Worm (Caenorhabditis elegans): Measurements from ENCODE around the gene srw-122.

srw-122 gene

DNA sequence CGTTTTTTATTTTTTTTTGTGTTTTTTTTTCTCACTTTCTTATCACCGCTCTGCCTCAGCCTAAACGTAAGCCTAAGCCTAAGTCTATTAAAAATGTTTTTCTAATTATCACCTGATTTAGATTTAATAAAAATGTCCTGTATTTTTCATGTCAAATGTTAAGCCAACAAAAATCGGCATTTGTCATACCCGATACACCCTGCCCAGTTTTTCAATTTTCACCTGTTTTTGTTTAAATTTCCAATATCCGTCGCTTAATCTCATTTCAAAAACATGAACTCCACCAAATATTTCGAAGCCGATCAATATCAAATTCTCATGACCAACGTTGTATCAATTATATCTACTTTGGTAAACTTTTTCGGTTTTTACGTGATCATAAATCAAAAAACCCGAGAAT lies 20.8 kb downstream of the srw-122 start, which contains the start of gene C31B8.1:
Gene C31B8.1 (plus strand): TSS at position 301 of the 400 bp plus-strand sequence.
- no peak for TF ChIP-seq pax-1 (tag; optimal IDR thresholded peaks at IDR 0.05)
- no peak for TF ChIP-seq ceh-22 (tag; optimal IDR thresholded peaks at IDR 0.05)
- no peak for TF ChIP-seq K09A11.1 (tag; optimal IDR thresholded peaks at IDR 0.05; ENCODE audit: insufficient read depth)
- no peak for TF ChIP-seq zip-5 (tag; optimal IDR thresholded peaks at IDR 0.05)
- TF ChIP-seq unc-86 (tag; optimal IDR thresholded peaks at IDR 0.05): no peak
- TF ChIP-seq hlh-15 (tag; optimal IDR thresholded peaks at IDR 0.05): no peak

DNA sequence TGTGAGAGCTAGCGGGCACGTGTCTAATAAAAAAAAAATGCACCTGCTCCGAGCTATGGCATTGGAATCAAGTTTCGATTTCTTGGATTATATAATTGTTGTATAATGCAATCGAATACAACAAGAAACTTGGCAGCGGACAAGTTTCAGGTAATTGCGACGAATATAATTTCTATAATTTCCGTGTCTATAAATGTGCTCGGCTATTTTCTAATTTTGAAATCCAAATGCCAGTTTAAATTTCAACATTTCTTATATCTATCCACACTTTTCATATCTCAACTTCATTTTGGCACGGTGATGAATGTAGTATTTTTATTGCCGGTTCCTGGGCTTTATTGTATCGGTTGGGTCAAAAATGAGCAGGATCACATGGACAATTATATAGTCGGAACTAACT lies 22.2 kb downstream of the srw-122 start, which contains the start of gene C31B8.16:
Gene C31B8.16 (plus strand): TSS at position 301 of the 400 bp plus-strand sequence.
- no peak for TF ChIP-seq mec-3 (tag; optimal IDR thresholded peaks at IDR 0.05; ENCODE audit: borderline replicate concordance)
- no peak for TF ChIP-seq ceh-14 (tag; optimal IDR thresholded peaks at IDR 0.05)
- no peak for TF ChIP-seq K09A11.1 (tag; optimal IDR thresholded peaks at IDR 0.05; ENCODE audit: insufficient read depth)
- no peak for TF ChIP-seq sdc-2 (tag; optimal IDR thresholded peaks at IDR 0.05)
- no peak for TF ChIP-seq elt-2 (tag; optimal IDR thresholded peaks at IDR 0.05)
- no peak for TF ChIP-seq T23F11.4 (GFP tag; optimal IDR thresholded peaks at IDR 0.05)
- TF ChIP-seq sox-4 (tag; optimal IDR thresholded peaks at IDR 0.05): no peak
- no peak for TF ChIP-seq C38D4.7 (GFP tag; optimal IDR thresholded peaks at IDR 0.05)

DNA sequence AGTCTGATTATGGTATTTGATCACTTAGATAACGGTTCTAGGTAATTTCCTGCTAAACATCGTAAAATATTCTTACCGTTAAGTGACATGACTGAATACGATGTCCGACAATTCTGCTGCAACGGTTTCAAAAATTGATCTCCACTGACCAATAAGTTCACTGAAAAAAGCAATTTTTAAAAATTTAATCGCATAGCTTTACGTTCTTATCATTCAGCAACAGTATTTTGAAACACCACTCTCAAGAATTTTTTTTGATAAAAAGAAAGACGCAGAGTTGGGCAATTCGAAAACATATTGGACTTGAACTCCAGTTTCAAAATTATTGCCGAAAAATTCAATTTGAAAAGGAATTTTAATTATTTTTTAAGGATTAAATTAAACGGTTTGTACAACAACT lies 24.4 kb downstream of the srw-122 start, which contains the start of gene C31B8.12:
Gene C31B8.12 (minus strand): TSS at position 101 of the 400 bp plus-strand sequence.
- TF ChIP-seq unc-86 (tag; optimal IDR thresholded peaks at IDR 0.05) (no peak), dmd-4 (tag; optimal IDR thresholded peaks at IDR 0.05; ENCODE audit: borderline replicate concordance) (no peak), hlh-30 (tag; optimal IDR thresholded peaks at IDR 0.05; ENCODE audit: insufficient read depth) (no peak), ceh-31 (tag; optimal IDR thresholded peaks at IDR 0.05) (no peak), ceh-34 (tag; optimal IDR thresholded peaks at IDR 0.05) (no peak), pha-4 (tag; optimal IDR thresholded peaks at IDR 0.05) (no peak), ceh-24 (tag; optimal IDR thresholded peaks at IDR 0.05) (no peak), unc-55 (GFP tag; optimal IDR thresholded peaks at IDR 0.05) (no peak), unc-42 (tag; optimal IDR thresholded peaks at IDR 0.05) (no peak), ceh-2 (tag; optimal IDR thresholded peaks at IDR 0.05) (no peak), ttx-3 (tag; optimal IDR thresholded peaks at IDR 0.05) (no peak), fkh-6 (tag; optimal IDR thresholded peaks at IDR 0.05) (no peak)

DNA sequence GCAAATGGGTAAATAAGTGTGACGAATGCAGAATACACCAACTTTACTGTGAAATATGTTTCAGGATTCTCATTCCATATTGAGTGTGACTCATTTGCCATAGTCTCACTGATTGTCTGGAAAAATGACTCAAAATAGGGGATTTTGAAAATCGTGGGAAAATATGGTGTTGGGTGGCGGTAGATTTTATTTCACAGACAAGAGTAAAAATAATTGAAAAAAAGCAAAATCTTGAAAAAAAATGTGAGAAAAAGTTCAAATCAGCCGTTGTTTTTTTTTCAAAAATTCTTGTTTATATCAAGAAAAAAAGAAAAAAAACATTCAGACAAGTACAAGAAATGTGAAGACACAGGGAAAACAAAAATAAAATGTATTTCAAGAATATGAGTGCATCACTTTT lies 29.4 kb downstream of the srw-122 start, which contains the start of gene srh-38:
Gene srh-38 (minus strand): TSS at position 101 of the 400 bp plus-strand sequence.
- TF ChIP-seq rnt-1 (tag; optimal IDR thresholded peaks at IDR 0.05): no peak
- TF ChIP-seq gmeb-2 (tag; optimal IDR thresholded peaks at IDR 0.05): no peak
- TF ChIP-seq che-1 (tag; optimal IDR thresholded peaks at IDR 0.05): no peak
- no peak for TF ChIP-seq K09A11.1 (tag; optimal IDR thresholded peaks at IDR 0.05; ENCODE audit: insufficient read depth)
- no peak for TF ChIP-seq pha-2 (tag; optimal IDR thresholded peaks at IDR 0.05)
- no peak for TF ChIP-seq pag-3 (tag; optimal IDR thresholded peaks at IDR 0.05; ENCODE audit: borderline replicate concordance)
- no peak for TF ChIP-seq zip-5 (tag; optimal IDR thresholded peaks at IDR 0.05)
- no peak for TF ChIP-seq ama-1 (optimal IDR thresholded peaks at IDR 0.05)
- no peak for TF ChIP-seq hlh-8 (tag; optimal IDR thresholded peaks at IDR 0.05)

DNA sequence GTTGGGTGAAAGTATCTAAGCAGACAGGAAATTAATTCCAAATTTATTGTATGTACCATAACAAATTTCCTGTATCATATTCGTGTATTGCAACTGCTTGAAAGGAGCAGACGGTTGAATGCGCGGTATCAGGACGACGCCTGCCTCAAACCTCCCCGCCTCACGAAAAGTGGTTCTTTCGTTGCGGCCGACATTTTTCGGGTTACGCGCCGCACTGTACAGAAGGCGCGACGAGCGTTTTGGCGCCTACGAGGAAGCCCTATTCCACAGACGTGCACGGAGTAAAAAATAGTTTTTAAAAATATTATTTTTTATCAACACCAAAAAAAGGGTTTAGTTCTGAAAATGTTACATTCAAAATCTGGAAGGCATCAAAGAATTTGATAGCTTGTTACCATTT lies 31.9 kb downstream of the srw-122 start:
- no peak for TF ChIP-seq ceh-34 (tag; optimal IDR thresholded peaks at IDR 0.05)
- no peak for TF ChIP-seq ama-1 (optimal IDR thresholded peaks at IDR 0.05)
- no peak for TF ChIP-seq ceh-18 (tag; optimal IDR thresholded peaks at IDR 0.05)
- no peak for TF ChIP-seq che-1 (tag; optimal IDR thresholded peaks at IDR 0.05)
- no peak for TF ChIP-seq ceh-22 (tag; optimal IDR thresholded peaks at IDR 0.05)
- no peak for TF ChIP-seq Y22D7AL.16 (tag; optimal IDR thresholded peaks at IDR 0.05)
- TF ChIP-seq hlh-8 (tag; optimal IDR thresholded peaks at IDR 0.05): no peak
- no peak for TF ChIP-seq unc-42 (tag; optimal IDR thresholded peaks at IDR 0.05)
- no peak for TF ChIP-seq ahr-1 (tag; optimal IDR thresholded peaks at IDR 0.05)
- TF ChIP-seq ceh-14 (tag; optimal IDR thresholded peaks at IDR 0.05): no peak
- TF ChIP-seq zip-5 (tag; optimal IDR thresholded peaks at IDR 0.05): no peak
- no peak for TF ChIP-seq ceh-19 (GFP tag; optimal IDR thresholded peaks at IDR 0.05)
- TF ChIP-seq madf-2 (tag; optimal IDR thresholded peaks at IDR 0.05): no peak

Measured in whole organism, late embryonic.